Worm (Caenorhabditis elegans): ENCODE data around the gene srg-15.

srg-15 gene

DNA sequence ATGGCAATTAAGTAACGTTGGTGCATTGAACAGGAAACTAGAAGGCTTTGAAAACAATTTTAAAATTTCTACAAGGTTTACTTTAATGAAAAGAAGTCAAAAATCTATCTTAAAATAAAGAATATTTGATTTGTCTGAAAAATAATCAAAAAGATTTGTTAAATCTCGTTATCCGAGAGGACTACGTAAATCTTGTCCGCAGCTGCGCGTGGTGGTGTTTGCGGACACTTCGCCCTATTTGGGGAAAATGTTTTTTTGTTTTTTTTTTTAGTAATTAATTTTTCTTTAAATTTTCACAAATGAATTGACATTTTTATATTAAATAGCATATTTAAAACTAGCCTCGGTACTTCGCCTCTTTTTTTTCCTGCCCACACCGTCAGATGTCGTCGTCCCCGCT is 26.3 kb downstream of the srg-15 start (continued):
- TF ChIP-seq fkh-10 (GFP tag; optimal IDR thresholded peaks at IDR 0.05) (no peak), fos-1 (tag; optimal IDR thresholded peaks at IDR 0.05) (no peak), C34B4.2 (tag; optimal IDR thresholded peaks at IDR 0.05) (no peak), irx-1 (tag; optimal IDR thresholded peaks at IDR 0.05) (peak; percentile 1), nhr-85 (tag) (peak; percentile 71), efl-1 (optimal IDR thresholded peaks at IDR 0.05) (peak; percentile 41 to 66), efl-1 (GFP tag; optimal IDR thresholded peaks at IDR 0.05 in 1 of 2) (peak; percentile 59 to 77), lin-13 (GFP tag; optimal IDR thresholded peaks at IDR 0.05) (peak; percentile 5), nhr-47 (tag; optimal IDR thresholded peaks at IDR 0.05) (no peak), ceh-82 (tag; optimal IDR thresholded peaks at IDR 0.05) (peak; percentile 39 to 57 (median 44)), ceh-63 (GFP tag; optimal IDR thresholded peaks at IDR 0.05) (no peak), pqm-1 (tag; optimal IDR thresholded peaks at IDR 0.05) (no peak), fkh-4 (tag; optimal IDR thresholded peaks at IDR 0.05; ENCODE audit: borderline replicate concordance) (no peak), nhr-237 (tag; optimal IDR thresholded peaks at IDR 0.05) (no peak), nhr-77 (tag; optimal IDR thresholded peaks at IDR 0.05) (no peak), aha-1 (tag; optimal IDR thresholded peaks at IDR 0.05) (no peak), nhr-19 (GFP tag; conservative IDR thresholded peaks at IDR 0.05) (peak; percentile 21; the same call in 1 of the 2 replicates), dpl-1 (GFP tag; optimal IDR thresholded peaks at IDR 0.05) (peak; percentile 33 to 58 (median 50)), xbp-1 (tag; optimal IDR thresholded peaks at IDR 0.05) (peak; percentile 46), egl-13 (tag; optimal IDR thresholded peaks at IDR 0.05) (peak; percentile 21), elt-2 (tag; optimal IDR thresholded peaks at IDR 0.05) (no peak), tbx-2 (tag; optimal IDR thresholded peaks at IDR 0.05) (no peak), mdl-1 (tag; optimal IDR thresholded peaks at IDR 0.05) (no peak), lin-15B (tag; optimal IDR thresholded peaks at IDR 0.05) (peak; percentile 29), Y116A8C.19 (tag; optimal IDR thresholded peaks at IDR 0.05; ENCODE audit: borderline replicate concordance) (no peak), hlh-17 (GFP tag; optimal IDR thresholded peaks at IDR 0.05; ENCODE audit: borderline replicate concordance) (no peak), lsy-2 (tag; optimal IDR thresholded peaks at IDR 0.05) (peak; percentile 69 to 79), egl-27 (tag; optimal IDR thresholded peaks at IDR 0.05) (no peak), lin-39 (tag; optimal IDR thresholded peaks at IDR 0.05) (peak; percentile 18), unc-86 (tag; optimal IDR thresholded peaks at IDR 0.05) (peak; percentile 50), unc-130 (tag; optimal IDR thresholded peaks at IDR 0.05) (peak; percentile 63), elt-3 (tag; optimal IDR thresholded peaks at IDR 0.05) (no peak), fkh-8 (tag; optimal IDR thresholded peaks at IDR 0.05) (peak; percentile 42), ceh-88 (GFP tag; IDR thresholded peaks at IDR 0.05) (peak; percentile 15; the same call in 1 of the 2 replicates), sptf-1 (tag; optimal IDR thresholded peaks at IDR 0.05) (no peak), nhr-76 (tag; optimal IDR thresholded peaks at IDR 0.05) (no peak), lir-3 (tag; optimal IDR thresholded peaks at IDR 0.05; ENCODE audit: poor library complexity) (no peak), ama-1 (optimal IDR thresholded peaks at IDR 0.05) (no peak), C16A3.4 (tag; optimal IDR thresholded peaks at IDR 0.05) (peak; percentile 53), zip-4 (GFP tag; optimal IDR thresholded peaks at IDR 0.05) (no peak), unc-98 (GFP tag; IDR thresholded peaks at IDR 0.05) (no peak), ztf-4 (tag; optimal IDR thresholded peaks at IDR 0.05) (no peak), rnt-1 (tag; optimal IDR thresholded peaks at IDR 0.05) (peak; percentile 74), C04F5.9 (tag; optimal IDR thresholded peaks at IDR 0.05) (peak; percentile 4), blmp-1 (tag; optimal IDR thresholded peaks at IDR 0.05) (no peak), isw-1 (GFP tag; IDR thresholded peaks at IDR 0.05) (peak; percentile 37), nhr-12 (tag; optimal IDR thresholded peaks at IDR 0.05) (no peak), swsn-7 (tag; optimal IDR thresholded peaks at IDR 0.05) (peak; percentile 67), dsc-1 (tag; optimal IDR thresholded peaks at IDR 0.05) (peak; percentile 67), nhr-90 (tag; optimal IDR thresholded peaks at IDR 0.05; ENCODE audit: poor library complexity) (peak; percentile 17), lin-14 (GFP tag; optimal IDR thresholded peaks at IDR 0.05) (peak; percentile 72), F16B12.6 (tag; optimal IDR thresholded peaks at IDR 0.05) (peak; percentile 90), nhr-20 (tag; optimal IDR thresholded peaks at IDR 0.05) (peak; percentile 56), ceh-90 (tag; optimal IDR thresholded peaks at IDR 0.05) (no peak)
